Fruit fly (Drosophila melanogaster) whole organism, embryonic: ENCODE results near the gene CG16972.

Source experiments
- CG10147 ChIP-seq: fragments of 200-800 bp; sonication (Bioruptor generic); optimal IDR thresholded peaks from 2 replicates; lab custom pipeline; 2019; ENCODE audit warnings: missing biosample characterization, mild to moderate bottlenecking, missing genetic modification characterization, moderate library complexity
- CG11695 ChIP-seq: fragments of 200-800 bp; sonication (Bioruptor generic); IDR thresholded peaks from 3 replicates; pipeline ENCODE4 v1.3.6; 2022; ENCODE audit warnings: missing biosample characterization, missing genetic modification characterization
- CG12219 ChIP-seq: fragments of 200-800 bp; sonication (Bioruptor generic); optimal IDR thresholded peaks from 3 replicates; lab custom pipeline; 2018; ENCODE audit warnings: missing biosample characterization, mild to moderate bottlenecking, missing genetic modification characterization
- CG12391 ChIP-seq: fragments of 200-800 bp; sonication (Bioruptor generic); optimal IDR thresholded peaks from 3 replicates; lab custom pipeline; 2018; ENCODE audit warnings: missing biosample characterization, mild to moderate bottlenecking, missing genetic modification characterization, moderate library complexity
- CG12942 ChIP-seq: fragments of 200-800 bp; sonication (Bioruptor generic); optimal IDR thresholded peaks from 3 replicates; lab custom pipeline; 2016; ENCODE audit warnings: missing biosample characterization, missing genetic modification characterization
- CG13775 ChIP-seq: fragments of 200-800 bp; sonication (Bioruptor generic); optimal IDR thresholded peaks from 3 replicates; lab custom pipeline; 2017; ENCODE audit warnings: missing biosample characterization, mild to moderate bottlenecking, missing genetic modification characterization
- CG1647 ChIP-seq: fragments of 200-800 bp; sonication (Bioruptor generic); optimal IDR thresholded peaks from 3 replicates; lab custom pipeline; 2016; ENCODE audit warnings: missing biosample characterization, missing genetic modification characterization
- CG30431 ChIP-seq: fragments of 200-800 bp; sonication (Bioruptor generic); optimal IDR thresholded peaks from 2 replicates; lab custom pipeline; 2017; ENCODE audit warnings: missing biosample characterization, missing genetic modification characterization
- CG3065 ChIP-seq: fragments of 200-800 bp; sonication (Bioruptor generic); optimal IDR thresholded peaks from 2 replicates; lab custom pipeline; 2016; ENCODE audit warnings: missing biosample characterization, missing genetic modification characterization
- CG3407 ChIP-seq: fragments of 200-800 bp; sonication (Bioruptor generic); optimal IDR thresholded peaks from 2 replicates; lab custom pipeline; 2018; ENCODE audit warnings: missing biosample characterization, mild to moderate bottlenecking, missing genetic modification characterization
- CG7556 ChIP-seq: fragments of 200-800 bp; sonication (Bioruptor generic); optimal IDR thresholded peaks from 2 replicates; lab custom pipeline; 2017; ENCODE audit warnings: missing biosample characterization, mild to moderate bottlenecking, missing genetic modification characterization
- CG7745 ChIP-seq: fragments of 200-800 bp; sonication (Bioruptor generic); optimal IDR thresholded peaks from 2 replicates; lab custom pipeline; 2018; ENCODE audit warnings: missing biosample characterization, mild to moderate bottlenecking, missing genetic modification characterization, moderate library complexity
- CG8765 ChIP-seq: fragments of 200-800 bp; sonication (Bioruptor generic); IDR thresholded peaks from 2 replicates; pipeline ENCODE4 v1.3.6; 2022; ENCODE audit warnings: missing biosample characterization, missing genetic modification characterization
- CTCF ChIP-seq: fragments of 200-800 bp; sonication (Bioruptor generic); optimal IDR thresholded peaks from 2 replicates; lab custom pipeline; 2017; ENCODE audit warnings: missing biosample characterization, mild to moderate bottlenecking, missing genetic modification characterization, moderate library complexity
- D19A ChIP-seq: fragments of 200-800 bp; optimal IDR thresholded peaks from 3 replicates; lab custom pipeline; 2019; ENCODE audit warnings: missing biosample characterization, mild to moderate bottlenecking, missing genetic modification characterization, moderate library complexity
- Dp ChIP-seq: fragments of 200-800 bp; sonication (Bioruptor generic); optimal IDR thresholded peaks from 2 replicates; lab custom pipeline; 2018; ENCODE audit warnings: missing biosample characterization, mild to moderate bottlenecking, missing genetic modification characterization, moderate library complexity
- E2f2 ChIP-seq: fragments of 200-800 bp; sonication (Bioruptor generic); IDR thresholded peaks from 2 replicates; pipeline ENCODE4 v1.3.6; 2022; ENCODE audit warnings: missing biosample characterization, missing genetic modification characterization
- ERR ChIP-seq: fragments of 200-800 bp; sonication (Bioruptor generic); optimal IDR thresholded peaks from 2 replicates; lab custom pipeline; 2016; ENCODE audit warnings: missing biosample characterization, missing genetic modification characterization
- Ets65A ChIP-seq: fragments of 200-800 bp; sonication (Bioruptor generic); peaks from one replicate; lab custom pipeline; 2016; ENCODE audit warnings: missing biosample characterization, missing genetic modification characterization
- Fer1 ChIP-seq: fragments of 200-800 bp; sonication (Bioruptor generic); optimal IDR thresholded peaks from 2 replicates; lab custom pipeline; 2017; ENCODE audit warnings: missing biosample characterization, mild to moderate bottlenecking, missing genetic modification characterization
- H2.0 ChIP-seq: fragments of 200-800 bp; sonication (Bioruptor generic); IDR thresholded peaks from 2 replicates; pipeline ENCODE4 v1.3.6; 2022; ENCODE audit warnings: missing biosample characterization, missing genetic modification characterization
- HLH54F ChIP-seq: fragments of 200-800 bp; sonication (Bioruptor generic); optimal IDR thresholded peaks from 3 replicates; lab custom pipeline; 2016; ENCODE audit warnings: missing biosample characterization, missing genetic modification characterization
- Hmr ChIP-seq: fragments of 200-800 bp; sonication (Bioruptor generic); optimal IDR thresholded peaks from 3 replicates; lab custom pipeline; 2017; ENCODE audit warnings: mild to moderate bottlenecking, missing biosample characterization, missing genetic modification reagents, missing genetic modification characterization
- MBD-R2 ChIP-seq: fragments of 200-800 bp; sonication (Bioruptor generic); IDR thresholded peaks from 2 replicates; pipeline ENCODE4 v1.3.6; 2022; ENCODE audit warnings: missing biosample characterization, missing genetic modification characterization
- Meics ChIP-seq: fragments of 200-800 bp; sonication (Bioruptor generic); optimal IDR thresholded peaks from 2 replicates; lab custom pipeline; 2017; ENCODE audit warnings: missing biosample characterization, mild to moderate bottlenecking, missing genetic modification characterization
- Pdp1 ChIP-seq, 2 experiments: fragments of 200-800 bp; sonication (Bioruptor generic); optimal IDR thresholded peaks; 3 replicates each; lab custom pipeline; 2016; ENCODE audit warnings: missing biosample characterization in 2 of 2, missing genetic modification characterization in 2 of 2, mild to moderate bottlenecking in 1 of 2, moderate library complexity in 1 of 2
- Scr ChIP-seq: fragments of 200-800 bp; sonication (Bioruptor generic); IDR thresholded peaks from 2 replicates; pipeline ENCODE4 v1.3.6; 2022; ENCODE audit warnings: missing biosample characterization, missing genetic modification characterization; ENCODE audit not compliant: partially characterized antibody
- Sox100B ChIP-seq: fragments of 200-800 bp; sonication (Bioruptor generic); optimal IDR thresholded peaks from 3 replicates; lab custom pipeline; 2018; ENCODE audit warnings: missing biosample characterization, mild to moderate bottlenecking, missing genetic modification characterization
- Trl ChIP-seq, 3 experiments: fragments of >200 bp in 2 of 3; fragments of 200-800 bp in 1 of 3; sonication (Bioruptor generic) in 1 of 3; optimal IDR thresholded peaks; 2 replicates in 1 of 3; 3 replicates in 2 of 3; lab custom pipeline; 2016 to 2017; ENCODE audit warnings: missing biosample characterization in 1 of 3, missing genetic modification characterization in 1 of 3
- ap ChIP-seq: fragments of 200-800 bp; sonication (Bioruptor generic); IDR thresholded peaks from 2 replicates; pipeline ENCODE4 v1.3.6; 2022; ENCODE audit warnings: missing biosample characterization, missing genetic modification characterization
- bbx ChIP-seq: fragments of 200-800 bp; sonication (Bioruptor generic); IDR thresholded peaks from 2 replicates; pipeline ENCODE4 v1.3.6; 2022; ENCODE audit warnings: missing biosample characterization, missing genetic modification characterization; ENCODE audit not compliant: partially characterized antibody
- dan ChIP-seq: fragments of 200-800 bp; sonication (Bioruptor generic); IDR thresholded peaks from 2 replicates; pipeline ENCODE4 v1.3.6; 2022; ENCODE audit warnings: missing biosample characterization, missing genetic modification characterization
- dimm ChIP-seq: fragments of 200-800 bp; sonication (Bioruptor generic); IDR thresholded peaks from 2 replicates; pipeline ENCODE4 v1.3.6; 2022; ENCODE audit warnings: missing biosample characterization, missing genetic modification characterization
- dmrt11E ChIP-seq: fragments of 200-800 bp; sonication (Bioruptor generic); optimal IDR thresholded peaks from 3 replicates; lab custom pipeline; 2018; ENCODE audit warnings: missing biosample characterization, mild to moderate bottlenecking, missing genetic modification characterization, moderate library complexity
- en ChIP-seq: fragments of 200-800 bp; sonication (Bioruptor generic); optimal IDR thresholded peaks from 2 replicates; lab custom pipeline; 2016; ENCODE audit warnings: missing biosample characterization, missing genetic modification characterization
- gcm2 ChIP-seq: fragments of 200-800 bp; sonication (Bioruptor generic); optimal IDR thresholded peaks from 2 replicates; lab custom pipeline; 2016; ENCODE audit warnings: missing biosample characterization, missing genetic modification characterization
- grn ChIP-seq: fragments of 200-800 bp; sonication (Bioruptor generic); optimal IDR thresholded peaks from 3 replicates; lab custom pipeline; 2017; ENCODE audit warnings: missing biosample characterization, missing genetic modification characterization
- gt ChIP-seq: fragments of 200-800 bp; sonication (Bioruptor generic); IDR thresholded peaks from 2 replicates; pipeline ENCODE4 v1.3.6; 2022; ENCODE audit warnings: missing biosample characterization, missing genetic modification characterization
- hkb ChIP-seq, 2 experiments: fragments of 200-800 bp in 1 of 2; fragments of >200 bp in 1 of 2; sonication (Bioruptor generic) in 1 of 2; IDR thresholded peaks in 1 of 2; optimal IDR thresholded peaks in 1 of 2; 2 replicates each; pipeline versions ENCODE4 v1.3.6 to Lab custom; 2017 to 2022; ENCODE audit warnings: missing biosample characterization in 1 of 2, missing genetic modification characterization in 1 of 2
- ind ChIP-seq: fragments of 200-800 bp; sonication (Bioruptor generic); optimal IDR thresholded peaks from 3 replicates; lab custom pipeline; 2016; ENCODE audit warnings: missing biosample characterization, missing genetic modification characterization
- inv ChIP-seq: fragments of 200-800 bp; sonication (Bioruptor generic); IDR thresholded peaks from 2 replicates; pipeline ENCODE4 v1.3.6; 2022; ENCODE audit warnings: missing biosample characterization, missing genetic modification characterization; ENCODE audit not compliant: partially characterized antibody
- nerfin-1 ChIP-seq: fragments of 200-800 bp; sonication (Bioruptor generic); optimal IDR thresholded peaks from 3 replicates; lab custom pipeline; 2019; ENCODE audit warnings: missing biosample characterization, mild to moderate bottlenecking, missing genetic modification characterization, moderate library complexity
- nmo ChIP-seq: fragments of 200-800 bp; sonication (Bioruptor generic); optimal IDR thresholded peaks from 2 replicates; lab custom pipeline; 2018; ENCODE audit warnings: missing biosample characterization, mild to moderate bottlenecking, missing genetic modification characterization, moderate library complexity
- peb ChIP-seq: fragments of 200-800 bp; sonication (Bioruptor generic); IDR thresholded peaks from 2 replicates; pipeline ENCODE4 v1.3.6; 2022; ENCODE audit warnings: missing biosample characterization, missing genetic modification characterization
- stwl ChIP-seq: fragments of 200-800 bp; sonication (Bioruptor generic); optimal IDR thresholded peaks from 3 replicates; lab custom pipeline; 2018; ENCODE audit warnings: missing biosample characterization, mild to moderate bottlenecking, missing genetic modification characterization, moderate library complexity
- yki ChIP-seq: fragments of >200 bp; optimal IDR thresholded peaks from 3 replicates; lab custom pipeline; 2018

The CG16972 gene

dm6 chr2L:13156349-13156748, 46.7 kb downstream of the CG16972 start (continued):
- TF ChIP-seq stwl (tag; lab: Kevin White, UChicago) = no peak
- no peak for TF ChIP-seq gt (GFP tag; lab: Robert Waterston, UW)
- TF ChIP-seq CG12942 (GFP tag; lab: Kevin White, UChicago) = no peak
- peak; percentile 24 for TF ChIP-seq Meics (GFP tag; lab: Kevin White, UChicago)
- no peak for TF ChIP-seq inv (GFP tag; lab: Robert Waterston, UW)
- TF ChIP-seq CG1647 (GFP tag; lab: Kevin White, UChicago) = no peak
- no peak for TF ChIP-seq HLH54F (GFP tag; lab: Kevin White, UChicago)
- TF ChIP-seq H2.0 = no peak
- TF ChIP-seq Ets65A (GFP tag; lab: Kevin White, UChicago) = peak; percentile 29
- TF ChIP-seq en = no peak
- peak; percentile 2 for TF ChIP-seq Hmr
- no peak for TF ChIP-seq D19A (tag; lab: Kevin White, UChicago)
- TF ChIP-seq CG12391 (tag; lab: Kevin White, UChicago) = peak; percentile 22
- TF ChIP-seq bbx = no peak
- no peak for TF ChIP-seq ap
- TF ChIP-seq Scr (GFP tag; lab: Robert Waterston, UW) = no peak
- peak; percentile 4 for TF ChIP-seq CG10147 (GFP tag; lab: Kevin White, UChicago)
- TF ChIP-seq Dp = no peak
- TF ChIP-seq peb (GFP tag; lab: Robert Waterston, UW) = no peak
- no peak for TF ChIP-seq CG12219 (GFP tag; lab: Kevin White, UChicago)
- no peak for TF ChIP-seq CTCF (GFP tag; lab: Kevin White, UChicago)
- no peak for TF ChIP-seq gcm2 (GFP tag; lab: Kevin White, UChicago)
- TF ChIP-seq Fer1 (GFP tag; lab: Kevin White, UChicago) = peak; percentile 62
- TF ChIP-seq dmrt11E (tag; lab: Kevin White, UChicago) = no peak
- no peak; the same call in 1 of the 2 replicates for TF ChIP-seq E2f2 (GFP tag; lab: Robert Waterston, UW)
- no peak for TF ChIP-seq CG7556 (GFP tag; lab: Kevin White, UChicago)
- TF ChIP-seq CG3065 = no peak
- TF ChIP-seq dan = no peak
- no peak for TF ChIP-seq Pdp1 (GFP tag; optimal IDR thresholded peaks at IDR 0.05; lab: Kevin White, UChicago)
- TF ChIP-seq Sox100B = no peak
- no peak for TF ChIP-seq ERR (GFP tag; lab: Kevin White, UChicago)
- no peak for TF ChIP-seq hkb (optimal IDR thresholded peaks at IDR 0.05; lab: Kevin White, UChicago)
- TF ChIP-seq hkb (GFP tag; IDR thresholded peaks at IDR 0.05; lab: Robert Waterston, UW) = peak; percentile 57
- no peak for TF ChIP-seq nerfin-1 (tag; lab: Kevin White, UChicago)
- no peak for TF ChIP-seq dimm (GFP tag; lab: Robert Waterston, UW)
- peak; percentile 61; the same call in 2 of the 3 replicates for TF ChIP-seq CG11695 (GFP tag; lab: Robert Waterston, UW)
- TF ChIP-seq Trl (optimal IDR thresholded peaks at IDR 0.05; lab: Kevin White, UChicago) = no peak
- no peak for TF ChIP-seq Trl (GFP tag; optimal IDR thresholded peaks at IDR 0.05; lab: Kevin White, UChicago)
- no peak for TF ChIP-seq MBD-R2 (GFP tag; lab: Robert Waterston, UW)
- peak; percentile 12 for TF ChIP-seq nmo
- no peak for TF ChIP-seq CG30431 (GFP tag; lab: Kevin White, UChicago)
- no peak for TF ChIP-seq CG3407
- no peak for TF ChIP-seq CG7745
- TF ChIP-seq yki = no peak
- TF ChIP-seq CG13775 (GFP tag; lab: Kevin White, UChicago) = no peak
- TF ChIP-seq ind (GFP tag; lab: Kevin White, UChicago) = no peak
- no peak for TF ChIP-seq grn
- TF ChIP-seq CG8765 (GFP tag; lab: Robert Waterston, UW) = no peak
